Comparison of ENCODE assay signal across 1 fruit fly cellular context in genomic region chr3L:16615132-16615709, dm6.
TF ChIP-seq lines count a peak whose summit lies in the region.

Gene Mo25, minus strand, starts transcription at chr3L:16615472.

TF ChIP-seq in whole organism, embryonic, 481 proteins besides CTCF, POLR2A, EP300 and RAD21 (continued from another document):
- TF ChIP-seq ken (GFP tag; IDR thresholded peaks at IDR 0.05; lab: Robert Waterston, UW) (no peak), Fer1 (GFP tag; optimal IDR thresholded peaks at IDR 0.05; lab: Kevin White, UChicago) (peak; percentile 63), Mes4 (GFP tag; optimal IDR thresholded peaks at IDR 0.05; lab: Kevin White, UChicago) (no peak), CG12391 (tag; optimal IDR thresholded peaks at IDR 0.05; lab: Kevin White, UChicago) (peak; percentile 69), CG31388 (GFP tag; optimal IDR thresholded peaks at IDR 0.05; lab: Kevin White, UChicago) (no peak), Atf3 (GFP tag; optimal IDR thresholded peaks at IDR 0.05; lab: Kevin White, UChicago) (no peak), peb (GFP tag; IDR thresholded peaks at IDR 0.05; lab: Robert Waterston, UW) (no peak), CG10565 (GFP tag; optimal IDR thresholded peaks at IDR 0.05; lab: Kevin White, UChicago) (no peak), CG2678 (tag; optimal IDR thresholded peaks at IDR 0.05; lab: Kevin White, UChicago) (no peak), CG17359 (tag; optimal IDR thresholded peaks at IDR 0.05; lab: Kevin White, UChicago) (peak; percentile 29), ind (GFP tag; optimal IDR thresholded peaks at IDR 0.05; lab: Kevin White, UChicago) (peak; percentile 40), ems (GFP tag; optimal IDR thresholded peaks at IDR 0.05; lab: Kevin White, UChicago) (peak; percentile 47), CG4707 (GFP tag; optimal IDR thresholded peaks at IDR 0.05; lab: Kevin White, UChicago) (no peak), gsb (GFP tag; IDR thresholded peaks at IDR 0.05; lab: Robert Waterston, UW) (no peak), gcm (GFP tag; optimal IDR thresholded peaks at IDR 0.05; lab: Kevin White, UChicago) (peak; percentile 5), unpg (GFP tag; optimal IDR thresholded peaks at IDR 0.05; lab: Kevin White, UChicago) (no peak), fu2 (GFP tag; optimal IDR thresholded peaks at IDR 0.05; lab: Kevin White, UChicago) (no peak), CG4404 (GFP tag; IDR thresholded peaks at IDR 0.05; lab: Robert Waterston, UW) (no peak), eyg (GFP tag; optimal IDR thresholded peaks at IDR 0.05; lab: Kevin White, UChicago) (no peak), CG14860 (GFP tag; IDR thresholded peaks at IDR 0.05; lab: Robert Waterston, UW; ENCODE audit: partially characterized antibody) (peak; percentile 46; the same call in 2 of the 3 replicates)
